Worm (Caenorhabditis elegans) whole organism, L4/young adult: ENCODE data around the gene egl-1.

Source experiments
- W03F9.2 ChIP-seq: fragments of 150-350 bp; optimal IDR thresholded peaks from 2 replicates; lab custom pipeline; 2014; ENCODE audit warnings: missing biosample characterization, missing genetic modification characterization
- dao-5 ChIP-seq: sonication (generic microtip); optimal IDR thresholded peaks from 2 replicates; lab custom pipeline; 2016; ENCODE audit warnings: missing genotype, missing genetic modification characterization, moderate library complexity, missing compliant biosample characterization
- him-1 ChIP-seq: sonication (generic microtip); optimal IDR thresholded peaks from 2 replicates; lab custom pipeline; 2016; ENCODE audit warnings: missing genotype, missing genetic modification reagents, missing genetic modification characterization, missing compliant biosample characterization

The egl-1 gene

DNA sequence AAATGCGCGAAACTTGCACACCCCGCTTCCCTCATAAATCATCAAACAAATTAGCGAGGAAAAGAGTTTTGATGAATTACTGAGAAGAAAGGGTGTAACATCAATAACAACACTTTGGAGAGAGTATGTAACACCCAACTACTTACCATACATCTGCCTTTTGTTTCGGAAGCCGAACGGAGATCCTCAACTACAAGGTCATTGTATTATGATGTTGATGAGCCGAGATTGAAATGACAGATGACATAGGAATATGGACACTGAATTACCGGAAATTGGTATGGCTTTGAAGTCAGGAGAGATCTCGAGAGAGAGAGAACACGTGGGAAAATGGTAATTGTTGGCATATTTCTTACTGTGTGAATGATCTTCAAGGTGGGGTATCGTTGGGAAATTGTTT, 6.1 kb downstream of the egl-1 start:
- TF ChIP-seq W03F9.2 = no peak
- no peak for TF ChIP-seq him-1
- no peak for TF ChIP-seq dao-5 (tag; lab: Kevin White, UChicago)

- no peak for TF ChIP-seq him-1
- no peak for TF ChIP-seq W03F9.2
- TF ChIP-seq dao-5 (tag; lab: Kevin White, UChicago) = no peak
These were observed 7.1 kb downstream of the egl-1 start, which contains the start of gene rrsr-1 for ce11 chrV:14424958-14425492. Gene rrsr-1, minus strand, starts transcription at chrV:14425008.

- no peak for TF ChIP-seq dao-5 (tag; lab: Kevin White, UChicago)
- TF ChIP-seq him-1 = no peak
- no peak for TF ChIP-seq W03F9.2
These were observed 8.9 kb downstream of the egl-1 start, which contains the start of gene rpoa-12 for ce11 chrV:14423268-14423667. Gene rpoa-12, minus strand, starts transcription at chrV:14423304.

- TF ChIP-seq W03F9.2 (no peak), him-1 (no peak), dao-5 (tag; lab: Kevin White, UChicago) (no peak)
These were observed 9.8 kb downstream of the egl-1 start, which contains the start of gene pas-1 for ce11 chrV:14422317-14422716. Gene pas-1, minus strand, starts transcription at chrV:14422618.

DNA sequence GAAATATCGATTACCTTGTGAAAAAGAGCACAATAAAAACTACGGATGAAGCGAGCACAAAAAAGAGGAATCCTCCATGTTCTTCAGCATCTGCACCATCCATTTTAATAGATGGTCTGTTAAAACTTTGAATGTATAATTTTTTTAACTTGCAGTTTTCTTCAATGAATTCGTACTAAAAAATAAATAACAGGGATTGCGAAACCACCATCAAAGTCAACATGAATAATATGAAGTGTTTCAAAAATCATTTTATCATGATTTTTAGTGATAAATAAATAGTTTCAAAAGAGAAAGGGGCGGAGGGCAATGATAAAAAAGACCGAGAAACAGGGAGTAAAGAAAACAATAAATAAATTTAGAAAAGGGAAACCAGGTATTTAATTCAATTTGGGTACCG, 10.8 kb downstream of the egl-1 start, which contains the start of gene dhs-22:
Gene dhs-22, minus strand, starts transcription at position 116 of the 400 bp plus-strand sequence.
- TF ChIP-seq him-1 (no peak), dao-5 (tag; lab: Kevin White, UChicago) (no peak), W03F9.2 (no peak)

DNA sequence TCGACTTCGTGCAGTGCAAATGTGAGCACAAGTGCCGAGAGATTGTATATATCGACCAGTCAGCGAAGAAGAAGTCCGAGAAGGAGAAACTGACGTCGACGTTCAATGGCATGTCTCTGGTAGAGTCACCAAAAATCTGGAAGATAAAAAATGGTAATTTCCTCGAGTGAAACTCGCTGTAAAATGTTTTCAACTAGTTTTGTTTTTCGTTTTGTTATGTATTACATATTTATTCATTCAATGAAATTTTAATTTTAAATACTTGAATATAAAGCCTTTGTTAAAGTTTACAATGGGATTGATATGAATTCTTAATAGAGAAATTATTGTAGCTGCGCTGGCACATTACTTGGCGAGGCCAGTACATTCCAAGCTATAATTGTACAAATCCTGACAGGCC, 12.3 kb downstream of the egl-1 start:
- TF ChIP-seq dao-5 (tag; lab: Kevin White, UChicago) = no peak

ce11 chrV:14417735-14418134, 14.4 kb downstream of the egl-1 start, which contains the start of the genes nxf-2 and set-31:
Gene nxf-2, minus strand, starts transcription at chrV:14417835.
Gene set-31, plus strand, starts transcription at chrV:14417903.
- no peak for TF ChIP-seq W03F9.2
- no peak for TF ChIP-seq him-1
- no peak for TF ChIP-seq dao-5 (tag; lab: Kevin White, UChicago)

- TF ChIP-seq dao-5 (tag; lab: Kevin White, UChicago) (no peak), him-1 (no peak), W03F9.2 (peak; percentile 68)
These were observed 17.1 kb downstream of the egl-1 start, which contains the start of the genes nxf-1 and C15H11.11 for ce11 chrV:14414964-14415564. Gene nxf-1, minus strand, starts transcription at chrV:14415014. Gene C15H11.11, plus strand, starts transcription at chrV:14415499.

DNA sequence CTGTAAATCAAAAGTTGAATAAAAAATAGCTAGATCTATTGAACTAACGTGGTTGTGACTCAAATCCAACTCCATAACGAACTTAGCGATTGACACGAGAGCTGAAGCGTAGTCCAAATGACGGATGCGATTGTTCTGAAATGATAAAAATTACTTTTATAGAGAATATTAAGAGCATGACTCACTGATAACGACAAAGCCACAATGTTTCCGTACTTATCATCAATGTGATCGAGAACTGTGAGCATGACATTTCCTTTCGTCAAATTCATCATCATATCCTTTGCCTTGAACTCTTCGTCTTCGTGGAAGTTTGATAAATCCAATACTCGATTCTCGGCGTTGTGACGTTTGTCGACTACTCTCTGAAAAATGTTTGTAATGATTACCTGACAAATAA, 18.1 kb downstream of the egl-1 start:
- TF ChIP-seq him-1 = no peak
- TF ChIP-seq W03F9.2 = no peak
- no peak for TF ChIP-seq dao-5 (tag; lab: Kevin White, UChicago)

DNA sequence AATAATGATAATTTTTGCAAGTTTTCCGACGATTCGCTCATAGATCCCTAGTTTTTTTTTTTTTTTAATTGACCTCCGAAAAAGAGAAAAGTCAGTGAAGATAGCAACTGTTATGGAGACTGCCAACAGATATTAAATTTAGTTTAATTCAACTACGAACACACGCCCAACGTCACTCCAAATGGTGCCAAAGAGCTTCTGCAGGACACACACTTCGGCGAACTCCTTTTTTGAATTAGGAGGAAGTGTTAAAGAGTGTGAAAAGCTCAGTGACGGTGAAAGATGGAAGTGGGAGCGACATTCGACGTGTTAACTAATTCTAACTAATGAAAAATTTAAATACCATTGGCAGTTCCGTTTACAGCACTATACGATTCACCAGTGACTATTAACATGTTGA, 20.2 kb downstream of the egl-1 start:
- TF ChIP-seq him-1 = no peak
- TF ChIP-seq dao-5 (tag; lab: Kevin White, UChicago) = no peak
- TF ChIP-seq W03F9.2 = no peak

ce11 chrV:14409905-14410304, 22.3 kb downstream of the egl-1 start:
- TF ChIP-seq him-1 (no peak), dao-5 (tag; lab: Kevin White, UChicago) (no peak), W03F9.2 (no peak)

DNA sequence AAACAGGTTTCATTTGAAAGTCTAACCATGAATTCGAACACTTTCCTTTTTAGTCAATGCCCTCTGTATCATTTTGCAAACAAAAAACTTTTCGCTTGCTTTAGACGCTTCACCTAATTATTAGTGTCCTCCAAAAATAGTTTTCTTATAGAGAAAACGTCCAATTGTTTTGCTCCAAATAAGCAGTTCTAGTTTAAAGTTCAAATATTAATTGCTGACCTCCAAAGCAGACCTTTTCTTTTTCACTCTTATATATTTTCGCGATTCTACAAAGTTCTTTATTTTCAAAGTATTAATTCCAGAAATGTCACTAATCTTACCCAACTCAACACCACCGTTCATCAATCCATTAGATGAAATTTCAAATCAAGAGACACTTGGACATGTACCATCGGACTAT, 23.4 kb downstream of the egl-1 start, which contains the start of gene gnrr-2:
Gene gnrr-2, plus strand, starts transcription at position 301 of the 400 bp plus-strand sequence.
- no peak for TF ChIP-seq him-1
- no peak for TF ChIP-seq W03F9.2
- no peak for TF ChIP-seq dao-5 (tag; lab: Kevin White, UChicago)

ce11 chrV:14405647-14406046, 26.5 kb downstream of the egl-1 start:
- no peak for TF ChIP-seq him-1
- TF ChIP-seq W03F9.2 = no peak
- TF ChIP-seq dao-5 (tag; lab: Kevin White, UChicago) = no peak

DNA sequence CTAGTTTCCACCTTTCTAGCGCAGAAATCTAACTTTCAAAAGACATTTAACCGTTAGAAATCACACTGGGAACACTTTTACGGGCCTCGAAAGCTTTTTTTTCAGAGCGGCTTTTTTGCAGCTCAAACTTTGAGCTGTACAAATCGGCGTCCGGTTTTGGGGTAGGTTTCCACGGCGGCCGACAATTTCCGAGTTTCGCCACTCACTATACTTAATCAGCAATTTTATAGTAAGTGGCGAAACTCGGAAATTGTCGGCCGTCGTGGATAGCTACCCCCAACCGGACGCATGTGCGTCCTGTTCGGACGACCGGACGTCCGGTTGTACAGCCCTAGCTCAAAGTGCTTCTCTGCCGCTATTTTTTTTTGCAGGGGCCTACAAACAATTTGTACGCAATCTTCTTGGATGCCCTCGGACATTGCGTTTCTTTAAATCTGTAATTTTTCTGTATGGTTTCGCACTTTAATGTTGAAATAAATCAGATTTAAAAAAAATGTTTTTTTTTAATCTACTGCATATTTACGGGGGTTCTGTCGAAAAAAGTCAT, 36.0 kb downstream of the egl-1 start:
- no peak for TF ChIP-seq him-1
- TF ChIP-seq dao-5 (tag; lab: Kevin White, UChicago) = no peak
- no peak for TF ChIP-seq W03F9.2

- no peak for TF ChIP-seq W03F9.2
- no peak for TF ChIP-seq him-1
- no peak for TF ChIP-seq dao-5 (tag; lab: Kevin White, UChicago)
These were observed 37.4 kb downstream of the egl-1 start, which contains the start of gene C15H11.13 for ce11 chrV:14394743-14395142. Gene C15H11.13, plus strand, starts transcription at chrV:14395043.
